Worm (Caenorhabditis elegans): ENCODE results near the gene snr-4.

The snr-4 gene

DNA sequence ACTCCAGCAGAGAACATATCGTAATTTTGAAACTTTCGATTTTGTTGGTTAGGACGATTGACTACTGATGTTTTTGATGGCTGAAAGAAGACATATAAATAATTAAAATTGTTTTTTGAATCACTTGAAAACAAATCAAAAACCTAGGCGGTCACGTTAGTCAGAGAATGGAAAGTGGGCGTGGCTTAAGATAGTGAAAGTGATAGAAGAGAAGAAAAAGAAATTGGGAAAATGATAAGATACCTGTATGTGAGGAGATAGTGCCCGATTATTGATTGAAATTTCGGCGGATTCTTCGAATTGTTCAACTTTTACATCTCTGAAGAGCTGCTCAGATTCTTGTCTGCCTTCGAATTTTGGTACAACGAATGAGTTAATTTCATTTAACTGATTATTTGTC is 32.2 kb upstream of the snr-4 start:
- no peak for TF ChIP-seq unc-130 (tag; optimal IDR thresholded peaks at IDR 0.05)
- TF ChIP-seq vab-15 (tag; optimal IDR thresholded peaks at IDR 0.05) = no peak
- TF ChIP-seq fkh-8 (tag; optimal IDR thresholded peaks at IDR 0.05) = no peak
- no peak for TF ChIP-seq skn-1 (tag; optimal IDR thresholded peaks at IDR 0.05)
- TF ChIP-seq fos-1 (tag; optimal IDR thresholded peaks at IDR 0.05) = no peak
- TF ChIP-seq snpc-4 (tag; optimal IDR thresholded peaks at IDR 0.05) = no peak
- no peak for TF ChIP-seq lin-13 (GFP tag; optimal IDR thresholded peaks at IDR 0.05)
- TF ChIP-seq lin-15B (tag; optimal IDR thresholded peaks at IDR 0.05) = no peak
- no peak for TF ChIP-seq nhr-76 (tag; optimal IDR thresholded peaks at IDR 0.05)
- no peak for TF ChIP-seq fkh-4 (tag; optimal IDR thresholded peaks at IDR 0.05; ENCODE audit: borderline replicate concordance)
- TF ChIP-seq zip-4 (GFP tag; optimal IDR thresholded peaks at IDR 0.05) = no peak
- no peak for TF ChIP-seq egl-13 (tag; optimal IDR thresholded peaks at IDR 0.05)
- peak in 5 of 6 experiments; percentile 49 to 94 (median 71) for TF ChIP-seq elt-3 (tag; optimal IDR thresholded peaks at IDR 0.05)
- peak; percentile 53 for TF ChIP-seq nhr-85 (tag)
- no peak for TF ChIP-seq nhr-84 (tag; optimal IDR thresholded peaks at IDR 0.05)
- no peak for TF ChIP-seq hlh-4 (tag; optimal IDR thresholded peaks at IDR 0.05)
- TF ChIP-seq lsy-2 (tag; optimal IDR thresholded peaks at IDR 0.05) = no peak
- TF ChIP-seq nhr-20 (tag; optimal IDR thresholded peaks at IDR 0.05) = peak; percentile 14
- TF ChIP-seq nhr-71 (tag; optimal IDR thresholded peaks at IDR 0.05) = peak; percentile 22
- no peak for TF ChIP-seq aly-2 (tag; optimal IDR thresholded peaks at IDR 0.05)
- TF ChIP-seq nhr-77 (tag; optimal IDR thresholded peaks at IDR 0.05) = no peak
- no peak for TF ChIP-seq hpl-2 (GFP tag; optimal IDR thresholded peaks at IDR 0.05)
- TF ChIP-seq Y116A8C.19 (tag; optimal IDR thresholded peaks at IDR 0.05; ENCODE audit: borderline replicate concordance) = no peak
- no peak for TF ChIP-seq zag-1 (tag; optimal IDR thresholded peaks at IDR 0.05)
- no peak for TF ChIP-seq lin-39 (tag; optimal IDR thresholded peaks at IDR 0.05)
- no peak for TF ChIP-seq nhr-28 (tag; optimal IDR thresholded peaks at IDR 0.05)
- no peak for TF ChIP-seq C34B4.2 (tag; optimal IDR thresholded peaks at IDR 0.05)
- TF ChIP-seq ceh-82 (tag; optimal IDR thresholded peaks at IDR 0.05) = no peak
- TF ChIP-seq ama-1 (optimal IDR thresholded peaks at IDR 0.05) = no peak
- TF ChIP-seq lin-14 (GFP tag; optimal IDR thresholded peaks at IDR 0.05) = peak; percentile 11
- no peak for TF ChIP-seq ces-1 (GFP tag; optimal IDR thresholded peaks at IDR 0.05)
- no peak for TF ChIP-seq sup-37 (GFP tag; optimal IDR thresholded peaks at IDR 0.05)
- no peak for TF ChIP-seq irx-1 (tag; optimal IDR thresholded peaks at IDR 0.05)
- TF ChIP-seq blmp-1 (tag; optimal IDR thresholded peaks at IDR 0.05) = peak; percentile 97
- TF ChIP-seq nhr-47 (tag; optimal IDR thresholded peaks at IDR 0.05) = no peak
- no peak for TF ChIP-seq unc-30 (tag; optimal IDR thresholded peaks at IDR 0.05)
- TF ChIP-seq dsc-1 (tag; optimal IDR thresholded peaks at IDR 0.05) = no peak
- peak; percentile 10 for TF ChIP-seq snu-23 (GFP tag; optimal IDR thresholded peaks at IDR 0.05)
- no peak for TF ChIP-seq xbp-1 (tag; optimal IDR thresholded peaks at IDR 0.05)
- TF ChIP-seq fkh-10 (GFP tag; optimal IDR thresholded peaks at IDR 0.05) = no peak
- TF ChIP-seq mdl-1 (tag; optimal IDR thresholded peaks at IDR 0.05) = no peak
- TF ChIP-seq ets-5 (GFP tag; IDR thresholded peaks at IDR 0.05) = no peak
- no peak for TF ChIP-seq jun-1 (tag; optimal IDR thresholded peaks at IDR 0.05)
- no peak for TF ChIP-seq ceh-90 (tag; optimal IDR thresholded peaks at IDR 0.05)
- no peak for TF ChIP-seq rnt-1 (tag; optimal IDR thresholded peaks at IDR 0.05)
- TF ChIP-seq sox-4 (tag; optimal IDR thresholded peaks at IDR 0.05) = no peak
- TF ChIP-seq elt-2 (tag; optimal IDR thresholded peaks at IDR 0.05) = no peak
- TF ChIP-seq unc-86 (tag; optimal IDR thresholded peaks at IDR 0.05) = no peak
- no peak for TF ChIP-seq efl-1 (optimal IDR thresholded peaks at IDR 0.05)
- peak in 1 of 2 experiments; percentile 86 for TF ChIP-seq efl-1 (GFP tag; optimal IDR thresholded peaks at IDR 0.05 in 1 of 2)
- TF ChIP-seq ceh-63 (GFP tag; optimal IDR thresholded peaks at IDR 0.05) = no peak
- TF ChIP-seq ceh-88 (GFP tag; IDR thresholded peaks at IDR 0.05) = no peak
- no peak for TF ChIP-seq mab-9 (GFP tag; IDR thresholded peaks at IDR 0.05)
- no peak for TF ChIP-seq mef-2 (tag; optimal IDR thresholded peaks at IDR 0.05)
- no peak for TF ChIP-seq ceh-8 (GFP tag; optimal IDR thresholded peaks at IDR 0.05)
- no peak for TF ChIP-seq unc-62 (GFP tag; optimal IDR thresholded peaks at IDR 0.05)
